Worm (Caenorhabditis elegans): ENCODE results near the gene txdc-12.1.

The txdc-12.1 gene

ce11 chrII:12284045-12284444, 43.9 kb downstream of the txdc-12.1 start (continued):
- no peak for TF ChIP-seq ets-4 (GFP tag; optimal IDR thresholded peaks at IDR 0.05)
- TF ChIP-seq let-607 (tag; optimal IDR thresholded peaks at IDR 0.05), result no peak
- TF ChIP-seq dpff-1 (tag; optimal IDR thresholded peaks at IDR 0.05), result no peak
- no peak for TF ChIP-seq hrde-1 (tag; optimal IDR thresholded peaks at IDR 0.05; ENCODE audit: borderline replicate concordance)
- TF ChIP-seq lin-26 (GFP tag; IDR thresholded peaks at IDR 0.05), result no peak
- TF ChIP-seq egrh-3 (GFP tag; IDR thresholded peaks at IDR 0.05), result no peak
- no peak for TF ChIP-seq F23B12.7 (tag; optimal IDR thresholded peaks at IDR 0.05; ENCODE audit: insufficient read depth)
- TF ChIP-seq snpc-1.1 (tag; optimal IDR thresholded peaks at IDR 0.05; ENCODE audit: insufficient read depth), result no peak
- TF ChIP-seq efl-1 (GFP tag; optimal IDR thresholded peaks at IDR 0.05), result peak; percentile 96
- no peak for TF ChIP-seq attf-5 (GFP tag; optimal IDR thresholded peaks at IDR 0.05)
- no peak for TF ChIP-seq die-1 (tag; optimal IDR thresholded peaks at IDR 0.05)
- TF ChIP-seq snpc-1.3 (tag; optimal IDR thresholded peaks at IDR 0.05; ENCODE audit: insufficient read depth), result peak; percentile 33

DNA sequence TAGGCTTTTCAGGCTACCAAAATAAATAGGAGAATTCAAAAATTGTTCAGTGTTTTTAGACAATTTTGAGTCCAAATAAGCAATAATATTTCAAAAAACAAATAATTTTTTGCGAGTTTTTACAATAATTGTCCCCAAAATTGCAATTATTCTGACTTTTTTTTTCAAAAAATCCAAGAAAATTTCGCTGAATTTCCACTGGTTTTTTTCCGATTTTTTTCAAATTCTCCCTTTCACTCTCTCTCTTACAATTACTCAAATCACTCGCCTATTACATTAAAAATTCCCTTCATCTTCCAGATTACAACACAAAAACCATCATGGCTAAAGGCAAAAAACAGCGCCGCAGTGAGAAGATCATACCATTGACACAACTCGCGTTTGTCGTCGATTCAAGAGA, 48.9 kb downstream of the txdc-12.1 start, which contains the start of gene Y57A10A.31:
Gene Y57A10A.31, plus strand, starts transcription at position 301 of the 400 bp plus-strand sequence.
- TF ChIP-seq ztf-22 (GFP tag; optimal IDR thresholded peaks at IDR 0.05) (no peak), T07F8.4 (tag; optimal IDR thresholded peaks at IDR 0.05) (no peak), egl-18 (GFP tag; IDR thresholded peaks at IDR 0.05) (no peak), lin-26 (GFP tag; IDR thresholded peaks at IDR 0.05) (no peak), C06A6.2 (GFP tag; conservative IDR thresholded peaks at IDR 0.05) (no peak), ceh-58 (GFP tag; IDR thresholded peaks at IDR 0.05) (no peak), madf-10 (tag; optimal IDR thresholded peaks at IDR 0.05) (no peak), nhr-80 (tag; optimal IDR thresholded peaks at IDR 0.05) (no peak), aptf-2 (GFP tag; conservative IDR thresholded peaks at IDR 0.05) (no peak), C17E4.6 (GFP tag; IDR thresholded peaks at IDR 0.05) (no peak), aptf-3 (GFP tag; IDR thresholded peaks at IDR 0.05) (no peak)
